Fruit fly (Drosophila melanogaster) whole organism, embryonic: Measurements from ENCODE around the gene CG6726.

Source experiments
- Awh ChIP-seq: fragments of 200-800 bp; sonication (Bioruptor generic); IDR thresholded peaks from 2 replicates; pipeline ENCODE4, ENCODE4 v1.3.6; 2022; ENCODE audit warnings: missing biosample characterization, missing genetic modification characterization
- CG10543 ChIP-seq: fragments of 200-800 bp; sonication (Bioruptor generic); optimal IDR thresholded peaks from 3 replicates; lab custom pipeline; 2017; ENCODE audit warnings: missing biosample characterization, mild to moderate bottlenecking, missing genetic modification characterization, moderate library complexity
- CG12769 ChIP-seq: fragments of 200-800 bp; sonication (Bioruptor generic); optimal IDR thresholded peaks from 2 replicates; lab custom pipeline; 2019; ENCODE audit warnings: missing biosample characterization, mild to moderate bottlenecking, missing genetic modification characterization, moderate library complexity
- CG15514 ChIP-seq: fragments of 200-800 bp; sonication (Bioruptor generic); optimal IDR thresholded peaks from 3 replicates; lab custom pipeline; 2017; ENCODE audit warnings: missing biosample characterization, missing genetic modification characterization, mild to moderate bottlenecking, moderate library complexity, missing genetic modification reagents
- CG17912 ChIP-seq: fragments of 200-800 bp; sonication (Bioruptor generic); optimal IDR thresholded peaks from 2 replicates; lab custom pipeline; 2018; ENCODE audit warnings: missing biosample characterization, mild to moderate bottlenecking, missing genetic modification characterization
- CG2678 ChIP-seq: fragments of 200-800 bp; sonication (Bioruptor generic); optimal IDR thresholded peaks from 3 replicates; lab custom pipeline; 2019; ENCODE audit warnings: missing biosample characterization, mild to moderate bottlenecking, missing genetic modification characterization, moderate library complexity
- CG2712 ChIP-seq: fragments of 200-800 bp; optimal IDR thresholded peaks from 3 replicates; lab custom pipeline; 2019; ENCODE audit warnings: missing biosample characterization, mild to moderate bottlenecking, missing genetic modification characterization, moderate library complexity
- CG34224 ChIP-seq: fragments of 200-800 bp; sonication (Bioruptor generic); IDR thresholded peaks from 3 replicates; pipeline ENCODE4 v1.3.6; 2022; ENCODE audit warnings: missing biosample characterization, missing genetic modification characterization; ENCODE audit not compliant: partially characterized antibody
- CG5245 ChIP-seq: fragments of 200-800 bp; sonication (Bioruptor generic); optimal IDR thresholded peaks from 3 replicates; lab custom pipeline; 2016; ENCODE audit warnings: missing biosample characterization, missing genetic modification characterization
- CG6175 ChIP-seq: fragments of 200-800 bp; sonication (Bioruptor generic); IDR thresholded peaks from 3 replicates; pipeline ENCODE4 v1.3.6; 2022; ENCODE audit warnings: missing biosample characterization, missing genetic modification characterization
- CG7786 ChIP-seq: fragments of 200-800 bp; sonication (Bioruptor generic); optimal IDR thresholded peaks from 2 replicates; lab custom pipeline; 2016; ENCODE audit warnings: missing biosample characterization, missing genetic modification characterization
- CG8290 ChIP-seq, 3 experiments: fragments of 200-800 bp; sonication (Bioruptor generic); optimal IDR thresholded peaks; 2 replicates each; lab custom pipeline; 2016 to 2019; ENCODE audit warnings: missing biosample characterization in 3 of 3, missing genetic modification characterization in 3 of 3, mild to moderate bottlenecking in 2 of 3, moderate library complexity in 1 of 3
- CG8388 ChIP-seq: fragments of 200-800 bp; sonication (Bioruptor generic); optimal IDR thresholded peaks from 2 replicates; lab custom pipeline; 2019; ENCODE audit warnings: missing biosample characterization, mild to moderate bottlenecking, missing genetic modification characterization, moderate library complexity
- CG8478 ChIP-seq: fragments of >200 bp; optimal IDR thresholded peaks from 2 replicates; lab custom pipeline; 2018
- CHES-1-like ChIP-seq: fragments of 200-800 bp; sonication (Bioruptor generic); optimal IDR thresholded peaks from 2 replicates; lab custom pipeline; 2016; ENCODE audit warnings: missing biosample characterization, missing genetic modification characterization
- Fer2 ChIP-seq: fragments of 200-800 bp; sonication (Bioruptor generic); optimal IDR thresholded peaks from 2 replicates; lab custom pipeline; 2018; ENCODE audit warnings: missing biosample characterization, mild to moderate bottlenecking, missing genetic modification characterization, moderate library complexity
- GATAe ChIP-seq: fragments of 200-800 bp; sonication (Bioruptor generic); conservative IDR thresholded peaks from 2 replicates; pipeline ENCODE4 v1.3.6; 2022; ENCODE audit warnings: missing biosample characterization, missing genetic modification characterization
- Hand ChIP-seq: fragments of 200-800 bp; sonication (Bioruptor generic); optimal IDR thresholded peaks from 2 replicates; lab custom pipeline; 2017; ENCODE audit warnings: mild to moderate bottlenecking, missing biosample characterization, missing genetic modification reagents, missing genetic modification characterization
- HmgZ ChIP-seq: fragments of 200-800 bp; sonication (Bioruptor generic); optimal IDR thresholded peaks from 2 replicates; lab custom pipeline; 2018; ENCODE audit warnings: missing biosample characterization, mild to moderate bottlenecking, missing genetic modification characterization
- Jarid2 ChIP-seq: fragments of 200-800 bp; sonication (Bioruptor generic); optimal IDR thresholded peaks from 3 replicates; lab custom pipeline; 2017; ENCODE audit warnings: mild to moderate bottlenecking, missing biosample characterization, missing genetic modification reagents, missing genetic modification characterization
- Med ChIP-seq: fragments of 200-800 bp; sonication (Bioruptor generic); peaks from one replicate; lab custom pipeline; 2016; ENCODE audit warnings: missing biosample characterization, missing genetic modification characterization, mild to moderate bottlenecking, inconsistent platforms, moderate library complexity
- NFAT ChIP-seq: fragments of 200-800 bp; sonication (Bioruptor generic); IDR thresholded peaks from 2 replicates; pipeline ENCODE4 v1.3.6; 2022; ENCODE audit warnings: missing biosample characterization, missing genetic modification characterization
- NK7.1 ChIP-seq: fragments of 200-800 bp; sonication (Bioruptor generic); optimal IDR thresholded peaks from 3 replicates; lab custom pipeline; 2016; ENCODE audit warnings: missing biosample characterization, missing genetic modification characterization
- Nf-YC ChIP-seq: fragments of 200-800 bp; optimal IDR thresholded peaks from 3 replicates; lab custom pipeline; 2019; ENCODE audit warnings: missing biosample characterization, mild to moderate bottlenecking, missing genetic modification characterization, moderate library complexity
- Oli ChIP-seq: fragments of 200-800 bp; sonication (Bioruptor generic); optimal IDR thresholded peaks from 2 replicates; lab custom pipeline; 2018; ENCODE audit warnings: missing biosample characterization, mild to moderate bottlenecking, missing genetic modification characterization, moderate library complexity
- Opbp ChIP-seq: fragments of 200-800 bp; sonication (Bioruptor generic); IDR thresholded peaks from 3 replicates; pipeline ENCODE4 v1.3.6; 2022; ENCODE audit warnings: missing biosample characterization, missing genetic modification characterization; ENCODE audit not compliant: partially characterized antibody
- Side ChIP-seq: fragments of 200-800 bp; sonication (Bioruptor generic); optimal IDR thresholded peaks from 2 replicates; lab custom pipeline; 2016; ENCODE audit warnings: missing biosample characterization, missing genetic modification characterization
- abd-A ChIP-seq: fragments of 200-800 bp; sonication (Bioruptor generic); optimal IDR thresholded peaks from 3 replicates; lab custom pipeline; 2019; ENCODE audit warnings: missing biosample characterization, mild to moderate bottlenecking, missing genetic modification characterization, moderate library complexity
- cg ChIP-seq: fragments of 200-800 bp; sonication (Bioruptor generic); optimal IDR thresholded peaks from 3 replicates; lab custom pipeline; 2019; ENCODE audit warnings: missing biosample characterization, mild to moderate bottlenecking, missing genetic modification characterization, moderate library complexity
- chinmo ChIP-seq: fragments of 200-800 bp; sonication (Bioruptor generic); IDR thresholded peaks from 4 replicates; pipeline ENCODE4 v1.3.6; 2022; ENCODE audit warnings: missing biosample characterization, missing genetic modification characterization; ENCODE audit not compliant: partially characterized antibody
- dimm ChIP-seq: fragments of 200-800 bp; sonication (Bioruptor generic); IDR thresholded peaks from 2 replicates; pipeline ENCODE4 v1.3.6; 2022; ENCODE audit warnings: missing biosample characterization, missing genetic modification characterization
- eve ChIP-seq, 2 experiments: fragments of >200 bp; optimal IDR thresholded peaks; 2 replicates each; lab custom pipeline; 2017; ENCODE audit warnings: missing biosample characterization in 2 of 2, missing genetic modification characterization in 2 of 2
- ewg ChIP-seq: fragments of 200-800 bp; sonication (Bioruptor generic); optimal IDR thresholded peaks from 3 replicates; lab custom pipeline; 2017; ENCODE audit warnings: mild to moderate bottlenecking, missing biosample characterization, missing genetic modification reagents, missing genetic modification characterization
- eyg ChIP-seq: fragments of 200-800 bp; sonication (Bioruptor generic); optimal IDR thresholded peaks from 3 replicates; lab custom pipeline; 2016; ENCODE audit warnings: missing biosample characterization, missing genetic modification characterization
- ind ChIP-seq: fragments of 200-800 bp; sonication (Bioruptor generic); optimal IDR thresholded peaks from 3 replicates; lab custom pipeline; 2016; ENCODE audit warnings: missing biosample characterization, missing genetic modification characterization
- ken ChIP-seq: fragments of 200-800 bp; sonication (Bioruptor generic); IDR thresholded peaks from 3 replicates; pipeline ENCODE4 v1.3.6; 2022; ENCODE audit warnings: missing biosample characterization, missing genetic modification characterization
- kni ChIP-seq: fragments of 200-800 bp; sonication (Bioruptor generic); optimal IDR thresholded peaks from 3 replicates; lab custom pipeline; 2017; ENCODE audit warnings: mild to moderate bottlenecking, missing biosample characterization, missing genetic modification reagents, missing genetic modification characterization
- knrl ChIP-seq: fragments of 200-800 bp; sonication (Bioruptor generic); IDR thresholded peaks from 3 replicates; pipeline ENCODE4 v1.3.6; 2022; ENCODE audit warnings: missing biosample characterization, missing genetic modification characterization; ENCODE audit not compliant: partially characterized antibody
- lov ChIP-seq, 2 experiments: fragments of 200-800 bp in 1 of 2; fragments of >200 bp in 1 of 2; sonication (Bioruptor generic) in 1 of 2; IDR thresholded peaks in 1 of 2; optimal IDR thresholded peaks in 1 of 2; 2 replicates in 1 of 2; 3 replicates in 1 of 2; pipeline versions ENCODE4 v1.3.6 to Lab custom; 2017 to 2022; ENCODE audit warnings: missing biosample characterization in 1 of 2, missing genetic modification characterization in 1 of 2
- nau ChIP-seq: fragments of 200-800 bp; sonication (Bioruptor generic); optimal IDR thresholded peaks from 3 replicates; lab custom pipeline; 2017; ENCODE audit warnings: missing biosample characterization, mild to moderate bottlenecking, missing genetic modification characterization, missing genetic modification reagents
- pb ChIP-seq: fragments of 200-800 bp; sonication (Bioruptor generic); optimal IDR thresholded peaks from 3 replicates; lab custom pipeline; 2016; ENCODE audit warnings: missing biosample characterization, missing genetic modification characterization
- seq ChIP-seq: fragments of 200-800 bp; sonication (Bioruptor generic); IDR thresholded peaks from 2 replicates; pipeline ENCODE4 v1.3.6; 2022; ENCODE audit warnings: missing biosample characterization, missing genetic modification characterization
- tup ChIP-seq: fragments of 200-800 bp; sonication (Bioruptor generic); optimal IDR thresholded peaks from 2 replicates; lab custom pipeline; 2016; ENCODE audit warnings: missing biosample characterization, mild to moderate bottlenecking, missing genetic modification characterization, moderate library complexity
- twi ChIP-seq: fragments of 200-800 bp; optimal IDR thresholded peaks from 2 replicates; lab custom pipeline; 2019; ENCODE audit warnings: missing biosample characterization, mild to moderate bottlenecking, missing genetic modification characterization, moderate library complexity
- vvl ChIP-seq: fragments of 200-800 bp; sonication (Bioruptor generic); IDR thresholded peaks from 2 replicates; pipeline ENCODE4 v1.3.6; 2022; ENCODE audit warnings: missing biosample characterization, missing genetic modification characterization
- zen ChIP-seq: fragments of 200-800 bp; sonication (Bioruptor generic); optimal IDR thresholded peaks from 3 replicates; lab custom pipeline; 2018; ENCODE audit warnings: missing biosample characterization, mild to moderate bottlenecking, missing genetic modification characterization, moderate library complexity

Gene CG6726

DNA sequence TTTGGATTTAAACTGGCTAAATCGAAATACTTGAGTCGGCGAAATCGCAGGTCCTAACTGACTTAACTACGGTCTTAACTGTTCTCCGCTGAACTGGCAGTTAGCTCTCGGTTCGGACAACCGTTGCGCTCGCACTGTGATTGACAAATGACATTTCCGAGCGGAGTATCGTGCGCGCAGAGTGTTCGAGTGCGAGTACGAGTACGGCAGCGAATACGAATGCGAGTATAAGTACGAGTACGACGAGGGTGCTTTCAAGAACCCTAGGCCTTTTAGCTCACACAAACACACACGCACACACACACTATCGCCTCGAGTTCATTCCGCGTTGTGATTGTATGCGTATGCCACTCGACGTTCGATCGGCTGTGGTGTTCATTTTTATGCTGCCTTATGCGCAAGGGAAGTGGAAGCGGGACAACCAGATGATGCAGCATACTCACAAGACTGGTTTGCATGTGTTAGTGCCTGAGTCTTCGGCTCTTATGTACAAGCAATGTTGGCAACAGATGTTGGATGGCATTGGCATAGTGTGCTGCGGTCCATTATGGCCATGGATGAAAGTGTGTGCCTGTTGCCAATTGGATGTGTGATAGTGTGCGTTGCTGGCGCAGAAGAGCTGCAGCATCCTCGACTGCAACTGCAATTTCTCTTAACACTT is 50.3 kb downstream of the CG6726 start, which contains the start of gene hh (continued):
- peak; percentile 40 for TF ChIP-seq zen (tag; lab: Kevin White, UChicago)
- TF ChIP-seq CG8290 (GFP tag; optimal IDR thresholded peaks at IDR 0.05; lab: Kevin White, UChicago): no peak
- peak in 1 of 2 experiments; percentile 31 for TF ChIP-seq CG8290 (tag; optimal IDR thresholded peaks at IDR 0.05; lab: Kevin White, UChicago)
- no peak for TF ChIP-seq CG7786
- TF ChIP-seq knrl (GFP tag; lab: Robert Waterston, UW): peak; percentile 35; the same call in 1 of the 3 replicates
- peak; percentile 17 for TF ChIP-seq CG2712 (tag; lab: Kevin White, UChicago)
- peak; percentile 63 for TF ChIP-seq Jarid2 (GFP tag; lab: Kevin White, UChicago)
- peak; percentile 66 for TF ChIP-seq Med
- peak; percentile 99 for TF ChIP-seq CG8478
- peak; percentile 39 for TF ChIP-seq HmgZ (tag; lab: Kevin White, UChicago)
- peak; percentile 21 for TF ChIP-seq CG10543 (GFP tag; lab: Kevin White, UChicago)
- TF ChIP-seq abd-A (tag; lab: Kevin White, UChicago): peak; percentile 44
- no peak for TF ChIP-seq NK7.1 (GFP tag; lab: Kevin White, UChicago)
- TF ChIP-seq ken: no peak
- TF ChIP-seq Opbp (GFP tag; lab: Robert Waterston, UW): peak; percentile 36; the same call in 1 of the 3 replicates
- 0 out of 2 replicates have a peak, but pooled peaks have one; percentile 24 for TF ChIP-seq vvl (GFP tag; lab: Robert Waterston, UW)

DNA sequence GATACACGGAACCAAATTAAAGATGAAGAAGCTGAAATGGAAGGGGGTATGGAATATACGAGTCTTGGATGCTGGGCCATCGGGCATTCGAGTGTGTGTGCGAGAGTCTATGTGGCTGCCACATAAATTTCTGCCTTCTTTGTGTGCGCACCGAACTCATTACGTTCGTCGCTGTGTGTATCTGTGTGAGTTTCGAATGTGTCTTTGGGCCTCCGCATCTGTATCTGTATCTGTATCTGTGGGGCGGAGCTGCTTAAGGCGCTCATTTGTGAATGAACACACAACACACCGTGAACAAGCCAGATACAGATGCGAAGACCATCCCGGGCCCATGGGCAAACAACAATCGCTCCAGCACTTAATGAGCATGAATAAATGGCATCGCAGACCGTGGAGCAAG is 51.9 kb downstream of the CG6726 start:
- TF ChIP-seq CG34224 (GFP tag; lab: Robert Waterston, UW) (no peak), abd-A (tag; lab: Kevin White, UChicago) (peak; percentile 74), tup (GFP tag; lab: Kevin White, UChicago) (no peak), Side (no peak), CG2678 (tag; lab: Kevin White, UChicago) (no peak), seq (no peak), CG5245 (GFP tag; lab: Kevin White, UChicago) (no peak), dimm (GFP tag; lab: Robert Waterston, UW) (no peak), ewg (GFP tag; lab: Kevin White, UChicago) (no peak), Awh (GFP tag; lab: Robert Waterston, UW) (0 out of 2 replicates have a peak, but pooled peaks have one; percentile 28), GATAe (GFP tag; lab: Robert Waterston, UW) (no peak), NFAT (0 out of 2 replicates have a peak, but pooled peaks have one; percentile 10), lov (optimal IDR thresholded peaks at IDR 0.05; lab: Kevin White, UChicago) (no peak), lov (GFP tag; IDR thresholded peaks at IDR 0.05; lab: Robert Waterston, UW) (no peak), CG2712 (tag; lab: Kevin White, UChicago) (peak; percentile 93), CG15514 (GFP tag; lab: Kevin White, UChicago) (no peak), Fer2 (tag; lab: Kevin White, UChicago) (no peak), NK7.1 (GFP tag; lab: Kevin White, UChicago) (no peak), Hand (GFP tag; lab: Kevin White, UChicago) (no peak), chinmo (GFP tag; lab: Robert Waterston, UW) (0 out of 4 replicates have a peak, but pooled peaks have one; percentile 58), CHES-1-like (GFP tag; lab: Kevin White, UChicago) (no peak), eve (GFP tag; optimal IDR thresholded peaks at IDR 0.05; lab: Kevin White, UChicago) (no peak), CG8388 (no peak), Oli (no peak), Nf-YC (tag; lab: Kevin White, UChicago) (peak; percentile 84), twi (tag; lab: Kevin White, UChicago) (peak; percentile 41), ind (no peak), nau (GFP tag; lab: Kevin White, UChicago) (no peak), kni (GFP tag; lab: Kevin White, UChicago) (peak; percentile 78), cg (GFP tag; lab: Kevin White, UChicago) (peak; percentile 96), eyg (no peak), CG17912 (GFP tag; lab: Kevin White, UChicago) (no peak), CG12769 (peak; percentile 53), CG6175 (peak; percentile 94), pb (no peak)
